Fruit fly (Drosophila melanogaster) whole organism, embryonic: ENCODE data around the gene Adck5.
A peak's percentile ranks its signal among the peaks of the same experiment; 100 is the strongest.

Experiments used
- B-H2 ChIP-seq: fragments of 200-800 bp; sonication (Bioruptor generic); optimal IDR thresholded peaks from 2 replicates; lab custom pipeline; 2018; ENCODE audit warnings: missing biosample characterization, mild to moderate bottlenecking, missing genetic modification characterization
- CG10147 ChIP-seq: fragments of 200-800 bp; sonication (Bioruptor generic); optimal IDR thresholded peaks from 2 replicates; lab custom pipeline; 2019; ENCODE audit warnings: missing biosample characterization, mild to moderate bottlenecking, missing genetic modification characterization, moderate library complexity
- CG10366 ChIP-seq: fragments of 200-800 bp; sonication (Bioruptor generic); IDR thresholded peaks from 2 replicates; pipeline ENCODE4 v1.3.6; 2022; ENCODE audit warnings: missing biosample characterization, missing genetic modification characterization
- CG10654 ChIP-seq: fragments of 200-800 bp; sonication (Bioruptor generic); optimal IDR thresholded peaks from 2 replicates; lab custom pipeline; 2016; ENCODE audit warnings: missing biosample characterization, missing genetic modification characterization
- CG11696 ChIP-seq: fragments of 200-800 bp; sonication (Bioruptor generic); IDR thresholded peaks from 2 replicates; pipeline ENCODE4 v1.3.6; 2022; ENCODE audit warnings: missing biosample characterization, missing genetic modification characterization
- CG11723 ChIP-seq: fragments of 200-800 bp; sonication (Bioruptor generic); optimal IDR thresholded peaks from 2 replicates; lab custom pipeline; 2017; ENCODE audit warnings: missing biosample characterization, mild to moderate bottlenecking, missing genetic modification characterization
- CG12236 ChIP-seq: fragments of 200-800 bp; sonication (Bioruptor generic); optimal IDR thresholded peaks from 2 replicates; lab custom pipeline; 2016; ENCODE audit warnings: missing biosample characterization, missing genetic modification characterization
- CG1233 ChIP-seq: fragments of 200-800 bp; sonication (Bioruptor generic); optimal IDR thresholded peaks from 4 replicates; lab custom pipeline; 2018; ENCODE audit warnings: missing biosample characterization, mild to moderate bottlenecking, missing genetic modification characterization
- CG14860 ChIP-seq: fragments of 200-800 bp; sonication (Bioruptor generic); IDR thresholded peaks from 3 replicates; pipeline ENCODE4 v1.3.6; 2022; ENCODE audit warnings: missing biosample characterization, missing genetic modification characterization; ENCODE audit not compliant: partially characterized antibody
- CG15514 ChIP-seq: fragments of 200-800 bp; sonication (Bioruptor generic); optimal IDR thresholded peaks from 3 replicates; lab custom pipeline; 2017; ENCODE audit warnings: missing biosample characterization, missing genetic modification characterization, mild to moderate bottlenecking, moderate library complexity, missing genetic modification reagents
- CG17328 ChIP-seq: fragments of 200-800 bp; sonication (Bioruptor generic); IDR thresholded peaks from 2 replicates; pipeline ENCODE4 v1.3.6; 2022; ENCODE audit warnings: missing biosample characterization, missing genetic modification characterization
- CG17912 ChIP-seq: fragments of 200-800 bp; sonication (Bioruptor generic); optimal IDR thresholded peaks from 2 replicates; lab custom pipeline; 2018; ENCODE audit warnings: missing biosample characterization, mild to moderate bottlenecking, missing genetic modification characterization
- CG2120 ChIP-seq: fragments of 200-800 bp; sonication (Bioruptor generic); optimal IDR thresholded peaks from 3 replicates; lab custom pipeline; 2016; ENCODE audit warnings: missing biosample characterization, missing genetic modification characterization
- CG2199 ChIP-seq: fragments of 200-800 bp; sonication (Bioruptor generic); IDR thresholded peaks from 3 replicates; pipeline ENCODE4 v1.3.6; 2022; ENCODE audit warnings: missing biosample characterization, missing genetic modification characterization
- CG3407 ChIP-seq: fragments of 200-800 bp; sonication (Bioruptor generic); optimal IDR thresholded peaks from 2 replicates; lab custom pipeline; 2018; ENCODE audit warnings: missing biosample characterization, mild to moderate bottlenecking, missing genetic modification characterization
- CG4360 ChIP-seq: fragments of 200-800 bp; sonication (Bioruptor generic); IDR thresholded peaks from 2 replicates; pipeline ENCODE4 v1.3.6; 2022; ENCODE audit warnings: missing biosample characterization, missing genetic modification characterization
- CG6254 ChIP-seq: fragments of 200-800 bp; sonication (Bioruptor generic); optimal IDR thresholded peaks from 3 replicates; lab custom pipeline; 2017; ENCODE audit warnings: mild to moderate bottlenecking, missing biosample characterization, missing genetic modification reagents, missing genetic modification characterization
- CG6791 ChIP-seq: fragments of 200-800 bp; sonication (Bioruptor generic); IDR thresholded peaks from 3 replicates; pipeline ENCODE4 v1.3.6; 2022; ENCODE audit warnings: missing biosample characterization, missing genetic modification characterization; ENCODE audit not compliant: partially characterized antibody
- CG8388 ChIP-seq: fragments of 200-800 bp; sonication (Bioruptor generic); optimal IDR thresholded peaks from 2 replicates; lab custom pipeline; 2019; ENCODE audit warnings: missing biosample characterization, mild to moderate bottlenecking, missing genetic modification characterization, moderate library complexity
- CG8944 ChIP-seq: fragments of 200-800 bp; sonication (Bioruptor generic); optimal IDR thresholded peaks from 3 replicates; lab custom pipeline; 2016; ENCODE audit warnings: missing biosample characterization, missing genetic modification characterization
- CG9215 ChIP-seq: fragments of 200-800 bp; sonication (Bioruptor generic); IDR thresholded peaks from 2 replicates; pipeline ENCODE4 v1.3.6; 2022; ENCODE audit warnings: missing biosample characterization, missing genetic modification characterization
- CG9797 ChIP-seq: fragments of 200-800 bp; sonication (Bioruptor generic); optimal IDR thresholded peaks from 3 replicates; lab custom pipeline; 2018; ENCODE audit warnings: missing biosample characterization, mild to moderate bottlenecking, missing genetic modification characterization
- CG9932 ChIP-seq: fragments of 200-800 bp; sonication (Bioruptor generic); IDR thresholded peaks from 2 replicates; pipeline ENCODE4 v1.3.6; 2022; ENCODE audit warnings: missing biosample characterization, missing genetic modification characterization
- Fer2 ChIP-seq: fragments of 200-800 bp; sonication (Bioruptor generic); optimal IDR thresholded peaks from 2 replicates; lab custom pipeline; 2018; ENCODE audit warnings: missing biosample characterization, mild to moderate bottlenecking, missing genetic modification characterization, moderate library complexity
- Hr51 ChIP-seq, 2 experiments: fragments of 200-800 bp; sonication (Bioruptor generic); optimal IDR thresholded peaks; 2 replicates in 1 of 2; 3 replicates in 1 of 2; lab custom pipeline; 2016 to 2018; ENCODE audit warnings: missing biosample characterization in 2 of 2, missing genetic modification characterization in 2 of 2, mild to moderate bottlenecking in 1 of 2, moderate library complexity in 1 of 2
- Jarid2 ChIP-seq: fragments of 200-800 bp; sonication (Bioruptor generic); optimal IDR thresholded peaks from 3 replicates; lab custom pipeline; 2017; ENCODE audit warnings: mild to moderate bottlenecking, missing biosample characterization, missing genetic modification reagents, missing genetic modification characterization
- Nf-YA ChIP-seq: fragments of 200-800 bp; sonication (Bioruptor generic); IDR thresholded peaks from 2 replicates; pipeline ENCODE4 v1.3.6; 2022; ENCODE audit warnings: missing biosample characterization, missing genetic modification characterization
- Sox100B ChIP-seq: fragments of 200-800 bp; sonication (Bioruptor generic); optimal IDR thresholded peaks from 3 replicates; lab custom pipeline; 2018; ENCODE audit warnings: missing biosample characterization, mild to moderate bottlenecking, missing genetic modification characterization
- bigmax ChIP-seq: fragments of 200-800 bp; sonication (Bioruptor generic); optimal IDR thresholded peaks from 2 replicates; lab custom pipeline; 2018; ENCODE audit warnings: missing biosample characterization, mild to moderate bottlenecking, missing genetic modification characterization
- chm ChIP-seq: fragments of 200-800 bp; sonication (Bioruptor generic); IDR thresholded peaks from 2 replicates; pipeline ENCODE4 v1.3.6; 2022; ENCODE audit warnings: missing biosample characterization, missing genetic modification characterization
- eyg ChIP-seq: fragments of 200-800 bp; sonication (Bioruptor generic); optimal IDR thresholded peaks from 3 replicates; lab custom pipeline; 2016; ENCODE audit warnings: missing biosample characterization, missing genetic modification characterization
- fu2 ChIP-seq: fragments of 200-800 bp; sonication (Bioruptor generic); optimal IDR thresholded peaks from 2 replicates; lab custom pipeline; 2016; ENCODE audit warnings: missing biosample characterization, missing genetic modification characterization
- gcm ChIP-seq: fragments of 200-800 bp; sonication (Bioruptor generic); optimal IDR thresholded peaks from 2 replicates; lab custom pipeline; 2019; ENCODE audit warnings: missing biosample characterization, mild to moderate bottlenecking, missing genetic modification characterization, moderate library complexity
- gfzf ChIP-seq: fragments of 200-800 bp; sonication (Bioruptor generic); optimal IDR thresholded peaks from 2 replicates; lab custom pipeline; 2016; ENCODE audit warnings: missing biosample characterization, mild to moderate bottlenecking, missing genetic modification characterization, moderate library complexity
- gsb ChIP-seq: fragments of 200-800 bp; sonication (Bioruptor generic); IDR thresholded peaks from 2 replicates; pipeline ENCODE4 v1.3.6; 2022; ENCODE audit warnings: missing biosample characterization, missing genetic modification characterization
- lmd ChIP-seq: fragments of 200-800 bp; sonication (Bioruptor generic); IDR thresholded peaks from 2 replicates; pipeline ENCODE4 v1.3.6; 2022; ENCODE audit warnings: missing biosample characterization, missing genetic modification characterization
- pros ChIP-seq: fragments of 200-800 bp; sonication (Bioruptor generic); optimal IDR thresholded peaks from 3 replicates; lab custom pipeline; 2019; ENCODE audit warnings: missing biosample characterization, mild to moderate bottlenecking, missing genetic modification characterization, moderate library complexity
- sc ChIP-seq, 3 experiments: fragments of >200 bp in 2 of 3; fragments of 200-800 bp in 1 of 3; sonication (Bioruptor generic) in 1 of 3; optimal IDR thresholded peaks; 2 replicates in 2 of 3; 3 replicates in 1 of 3; lab custom pipeline; 2017; ENCODE audit warnings: mild to moderate bottlenecking in 1 of 3, missing biosample characterization in 1 of 3, missing genetic modification characterization in 1 of 3, missing genetic modification reagents in 1 of 3
- scrt ChIP-seq: fragments of 200-800 bp; sonication (Bioruptor generic); optimal IDR thresholded peaks from 2 replicates; lab custom pipeline; 2018; ENCODE audit warnings: missing biosample characterization, mild to moderate bottlenecking, missing genetic modification characterization, moderate library complexity
- sim ChIP-seq: fragments of 200-800 bp; sonication (Bioruptor generic); IDR thresholded peaks from 2 replicates; pipeline ENCODE4 v1.3.6; 2022; ENCODE audit warnings: missing biosample characterization, missing genetic modification characterization
- slp2 ChIP-seq: fragments of 200-800 bp; sonication (Bioruptor generic); optimal IDR thresholded peaks from 2 replicates; lab custom pipeline; 2016; ENCODE audit warnings: missing biosample characterization, missing genetic modification characterization
- ssp ChIP-seq: fragments of 200-800 bp; sonication (Bioruptor generic); IDR thresholded peaks from 2 replicates; pipeline ENCODE4 v1.3.6; 2022; ENCODE audit warnings: missing biosample characterization, missing genetic modification characterization
- stc ChIP-seq: fragments of 200-800 bp; sonication (Bioruptor generic); IDR thresholded peaks from 2 replicates; pipeline ENCODE4 v1.3.6; 2022; ENCODE audit warnings: missing biosample characterization, missing genetic modification characterization
- tna ChIP-seq: fragments of 200-800 bp; sonication (Bioruptor generic); IDR thresholded peaks from 2 replicates; pipeline ENCODE4 v1.3.6; 2022; ENCODE audit warnings: missing biosample characterization, missing genetic modification characterization; ENCODE audit not compliant: partially characterized antibody
- trem ChIP-seq: fragments of 200-800 bp; optimal IDR thresholded peaks from 3 replicates; lab custom pipeline; 2019; ENCODE audit warnings: missing biosample characterization, mild to moderate bottlenecking, missing genetic modification characterization, moderate library complexity
- trh ChIP-seq: fragments of 200-800 bp; sonication (Bioruptor generic); optimal IDR thresholded peaks from 2 replicates; lab custom pipeline; 2016; ENCODE audit warnings: missing biosample characterization, missing genetic modification characterization
- zen ChIP-seq: fragments of 200-800 bp; sonication (Bioruptor generic); optimal IDR thresholded peaks from 3 replicates; lab custom pipeline; 2018; ENCODE audit warnings: missing biosample characterization, mild to moderate bottlenecking, missing genetic modification characterization, moderate library complexity
- zf30C ChIP-seq: fragments of 200-800 bp; sonication (Bioruptor generic); optimal IDR thresholded peaks from 3 replicates; lab custom pipeline; 2018; ENCODE audit warnings: missing biosample characterization, mild to moderate bottlenecking, missing genetic modification characterization

Adck5 gene

DNA sequence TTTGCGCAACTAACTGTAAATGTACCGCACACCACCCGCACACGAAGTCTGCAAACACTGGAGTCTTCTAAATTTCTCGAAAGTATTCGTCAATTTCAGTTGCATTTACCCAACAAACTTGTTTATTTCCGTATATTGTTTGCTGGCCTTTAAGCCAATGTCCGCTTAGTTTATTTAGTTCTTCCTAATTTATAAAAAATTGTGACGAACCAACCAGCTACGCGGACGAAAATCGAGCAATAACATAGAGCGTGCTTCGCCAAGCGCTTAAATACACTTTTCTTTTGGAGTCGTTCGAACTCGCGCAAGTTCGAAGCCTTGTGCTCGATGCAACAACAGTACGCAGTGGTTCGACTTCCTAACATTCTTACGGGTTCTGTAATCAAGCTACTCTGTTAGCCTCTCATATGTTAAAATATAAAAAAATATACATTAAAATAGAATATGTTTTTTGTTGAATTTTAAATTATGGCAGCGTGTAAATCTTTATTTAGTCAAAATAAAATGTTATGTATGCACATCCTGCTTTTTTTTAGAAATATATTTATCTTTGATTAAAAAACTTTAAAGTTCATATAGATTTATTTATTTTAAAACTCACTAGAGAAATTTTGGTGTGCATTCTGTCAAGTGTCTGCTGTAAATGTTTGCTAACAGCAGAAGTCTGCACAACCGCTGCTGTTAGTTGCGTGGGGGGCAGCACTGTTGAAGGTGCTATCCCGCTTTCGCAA is 27.8 kb downstream of the Adck5 start, which contains the start of gene GlcAT-P (continued):
- TF ChIP-seq trh = peak; percentile 40
- peak; percentile 46 for TF ChIP-seq B-H2 (GFP tag; lab: Kevin White, UChicago)
- peak; percentile 74 for TF ChIP-seq Jarid2 (GFP tag; lab: Kevin White, UChicago)
- peak; percentile 22; the same call in 1 of the 2 replicates for TF ChIP-seq sim (GFP tag; lab: Robert Waterston, UW)
- TF ChIP-seq zf30C (GFP tag; lab: Kevin White, UChicago) = peak; percentile 92
- peak; percentile 44 for TF ChIP-seq CG11723
- peak; percentile 35 for TF ChIP-seq CG3407 (GFP tag; lab: Kevin White, UChicago)
- peak; percentile 75 for TF ChIP-seq CG9932 (GFP tag; lab: Robert Waterston, UW)
- no peak for TF ChIP-seq tna
- TF ChIP-seq zen (tag; lab: Kevin White, UChicago) = peak; percentile 4
- peak; percentile 75 for TF ChIP-seq CG8388 (GFP tag; lab: Kevin White, UChicago)
- no peak for TF ChIP-seq Fer2
- TF ChIP-seq gfzf (GFP tag; lab: Kevin White, UChicago) = no peak
- peak; percentile 53 for TF ChIP-seq CG10366 (GFP tag; lab: Robert Waterston, UW)
- peak; percentile 12 for TF ChIP-seq CG15514 (GFP tag; lab: Kevin White, UChicago)
- TF ChIP-seq sc (optimal IDR thresholded peaks at IDR 0.05; lab: Kevin White, UChicago) = no peak
- TF ChIP-seq sc (GFP tag; optimal IDR thresholded peaks at IDR 0.05; lab: Kevin White, UChicago) = peak; percentile 24
- no peak for TF ChIP-seq gsb (GFP tag; lab: Robert Waterston, UW)
- no peak for TF ChIP-seq CG12236 (GFP tag; lab: Kevin White, UChicago)
- no peak for TF ChIP-seq CG6254
- peak; percentile 14; the same call in 1 of the 3 replicates for TF ChIP-seq CG2199 (GFP tag; lab: Robert Waterston, UW)
- TF ChIP-seq Nf-YA = 0 out of 2 replicates have a peak, but pooled peaks have one; percentile 8
- TF ChIP-seq CG8944 (GFP tag; lab: Kevin White, UChicago) = no peak
- peak; percentile 61 for TF ChIP-seq CG1233 (GFP tag; lab: Kevin White, UChicago)
- no peak for TF ChIP-seq chm (GFP tag; lab: Robert Waterston, UW)
- peak; percentile 61 for TF ChIP-seq gcm (GFP tag; lab: Kevin White, UChicago)
- no peak for TF ChIP-seq fu2 (GFP tag; lab: Kevin White, UChicago)
- TF ChIP-seq CG9797 (GFP tag; lab: Kevin White, UChicago) = no peak
- peak; percentile 64 for TF ChIP-seq CG10147 (GFP tag; lab: Kevin White, UChicago)
- peak; percentile 78 for TF ChIP-seq Sox100B (GFP tag; lab: Kevin White, UChicago)
- peak; percentile 46 for TF ChIP-seq CG2120 (GFP tag; lab: Kevin White, UChicago)
- no peak for TF ChIP-seq pros (GFP tag; lab: Kevin White, UChicago)
- no peak for TF ChIP-seq bigmax (GFP tag; lab: Kevin White, UChicago)
- TF ChIP-seq Hr51 (GFP tag; optimal IDR thresholded peaks at IDR 0.05; lab: Kevin White, UChicago) = peak in 1 of 2 experiments; percentile 86
- no peak for TF ChIP-seq CG11696 (GFP tag; lab: Robert Waterston, UW)
- TF ChIP-seq stc (GFP tag; lab: Robert Waterston, UW) = peak; percentile 66
- TF ChIP-seq CG17912 (GFP tag; lab: Kevin White, UChicago) = no peak
- TF ChIP-seq slp2 = no peak
- TF ChIP-seq CG4360 (GFP tag; lab: Robert Waterston, UW) = no peak
- TF ChIP-seq CG9215 (GFP tag; lab: Robert Waterston, UW) = peak; percentile 65
- TF ChIP-seq CG17328 (GFP tag; lab: Robert Waterston, UW) = peak; percentile 78
- TF ChIP-seq trem (tag; lab: Kevin White, UChicago) = peak; percentile 38
- peak; percentile 29 for TF ChIP-seq scrt (GFP tag; lab: Kevin White, UChicago)
- TF ChIP-seq lmd = peak; percentile 53; the same call in 1 of the 2 replicates
- TF ChIP-seq ssp (GFP tag; lab: Robert Waterston, UW) = no peak
- TF ChIP-seq CG6791 (GFP tag; lab: Robert Waterston, UW) = no peak
- no peak for TF ChIP-seq eyg (GFP tag; lab: Kevin White, UChicago)
- TF ChIP-seq CG14860 (GFP tag; lab: Robert Waterston, UW) = no peak
- no peak for TF ChIP-seq CG10654 (GFP tag; lab: Kevin White, UChicago)
